Worm (Caenorhabditis elegans): ENCODE results near the gene F56D6.19.

DNA sequence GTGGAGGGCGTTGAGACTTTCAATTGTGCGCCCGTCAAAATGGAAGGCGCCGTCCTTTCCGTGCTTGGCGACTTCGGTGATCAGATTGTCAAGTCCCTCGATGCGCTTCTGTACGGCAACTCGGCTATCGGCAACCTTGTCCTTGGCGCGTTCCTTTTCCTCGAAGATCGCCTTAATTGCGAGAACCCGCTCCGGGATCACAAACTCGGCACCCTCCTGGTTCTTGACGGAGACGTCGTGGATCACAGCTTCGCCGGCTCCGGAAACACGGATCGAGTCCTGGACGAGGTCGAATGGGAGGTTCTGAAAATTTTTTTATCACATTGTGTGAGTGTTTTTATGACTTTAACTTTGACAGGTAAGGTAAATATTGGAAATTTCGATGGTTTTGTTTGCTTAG is 41.4 kb upstream of the F56D6.19 start:
- no peak for TF ChIP-seq dao-5 (tag; optimal IDR thresholded peaks at IDR 0.05)
- TF ChIP-seq him-1 (tag; optimal IDR thresholded peaks at IDR 0.05), result no peak
